Fruit fly (Drosophila melanogaster) whole organism, adult: ENCODE measurements around the gene hob.

Experiments used
- CG11617 ChIP-seq: fragments of 200-800 bp; sonication (Bioruptor generic); optimal IDR thresholded peaks from 2 replicates; lab custom pipeline; 2017; ENCODE audit warnings: mild to moderate bottlenecking, missing biosample characterization, missing genetic modification reagents, missing genetic modification characterization
- bab1 ChIP-seq: fragments of 200-800 bp; sonication (Bioruptor generic); optimal IDR thresholded peaks from 3 replicates; lab custom pipeline; 2019; ENCODE audit warnings: missing biosample characterization, mild to moderate bottlenecking, missing genetic modification characterization, moderate library complexity
- cic ChIP-seq: fragments of 200-800 bp; sonication (Bioruptor generic); optimal IDR thresholded peaks from 2 replicates; lab custom pipeline; 2017; ENCODE audit warnings: missing biosample characterization, mild to moderate bottlenecking, missing genetic modification characterization, moderate library complexity

DNA sequence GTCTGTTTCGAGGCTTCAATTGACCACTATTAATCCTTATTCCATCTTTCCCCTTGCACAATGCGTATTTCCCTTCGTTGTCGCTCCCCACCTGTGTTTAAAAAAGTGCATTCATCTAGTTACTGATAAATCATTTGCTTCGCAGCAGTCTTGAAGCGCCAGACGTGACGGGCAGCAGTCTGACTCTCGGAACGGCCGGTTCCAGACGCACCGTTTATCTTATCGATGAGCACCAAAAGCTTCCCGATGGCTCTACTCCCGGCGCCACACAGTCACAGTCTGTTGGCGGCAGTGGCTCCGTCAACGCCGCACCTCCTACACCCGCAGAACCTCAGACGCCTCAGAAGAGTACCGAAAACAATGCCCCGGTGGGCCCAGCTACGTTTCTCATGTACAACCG is 34.6 kb downstream of the hob start, which contains the start of gene CG42494:
- TF ChIP-seq CG11617: no peak
- TF ChIP-seq cic (GFP tag; lab: Kevin White, UChicago): no peak
- no peak for TF ChIP-seq bab1 (GFP tag; lab: Kevin White, UChicago)
